ENCODE assay signal across 4 worm cellular contexts in the genomic region with DNA sequence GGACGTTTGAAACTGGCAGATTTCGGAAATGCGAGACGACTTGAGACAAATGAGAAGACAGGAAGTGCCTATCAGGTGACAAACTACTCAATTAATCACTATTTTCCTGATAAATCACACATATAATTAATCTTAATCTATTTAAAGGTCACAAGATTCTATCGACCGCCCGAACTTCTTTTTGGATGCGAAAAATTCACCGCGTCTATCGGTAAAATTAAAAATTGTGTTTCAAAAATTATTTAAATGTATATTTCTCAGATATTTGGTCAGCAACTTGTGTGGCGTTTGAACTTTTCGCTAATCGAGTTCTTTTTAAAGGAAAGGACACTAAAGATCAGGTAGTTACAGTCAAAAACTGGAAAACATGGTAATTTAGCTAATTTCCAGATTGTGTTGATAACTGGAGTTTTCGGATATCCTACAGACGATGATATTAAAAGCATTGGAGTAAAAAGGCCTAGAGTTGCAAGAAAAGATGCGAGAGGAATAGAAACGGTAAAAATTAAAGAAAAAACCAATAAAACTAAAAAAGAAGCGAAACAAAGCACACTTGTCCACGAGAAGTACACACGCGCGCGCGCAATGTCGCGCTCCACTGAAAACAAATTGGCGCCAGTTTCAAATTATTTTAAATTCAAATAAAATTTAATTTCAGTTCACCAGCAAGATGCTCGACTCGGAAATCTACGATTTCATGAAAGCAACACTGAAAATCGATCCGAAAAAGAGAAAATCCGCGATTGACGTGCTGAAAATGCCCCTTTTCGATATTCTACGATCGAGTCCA.
A peak's percentile ranks its signal among the peaks of the same experiment; 100 is the strongest.
TF ChIP-seq lines count a peak whose summit lies in the region.

No protein-coding gene starts in this region.

TF ChIP-seq in whole organism, L1 larva, 84 proteins besides CTCF, POLR2A, EP300 and RAD21 (continues in another document):
- TF ChIP-seq nhr-76 (tag; optimal IDR thresholded peaks at IDR 0.05; lab: Kevin White, UChicago), result no peak
- TF ChIP-seq pag-3 (tag; optimal IDR thresholded peaks at IDR 0.05; lab: Kevin White, UChicago; ENCODE audit: borderline replicate concordance, insufficient read depth), result no peak
- peak; percentile 20 for TF ChIP-seq nhr-71 (tag; optimal IDR thresholded peaks at IDR 0.05; lab: Kevin White, UChicago)
- no peak for TF ChIP-seq mab-9 (GFP tag; IDR thresholded peaks at IDR 0.05; lab: Robert Waterston, UW)
- TF ChIP-seq egl-27 (tag; optimal IDR thresholded peaks at IDR 0.05; lab: Kevin White, UChicago), result no peak
- TF ChIP-seq grh-1 (GFP tag; IDR thresholded peaks at IDR 0.05; lab: Robert Waterston, UW), result no peak
- peak; percentile 27 for TF ChIP-seq lin-14 (GFP tag; optimal IDR thresholded peaks at IDR 0.05; lab: Kevin White, UChicago)
- no peak for TF ChIP-seq nhr-90 (tag; optimal IDR thresholded peaks at IDR 0.05; lab: Kevin White, UChicago; ENCODE audit: poor library complexity)
- no peak for TF ChIP-seq pax-3 (tag; optimal IDR thresholded peaks at IDR 0.05; lab: Kevin White, UChicago)
- TF ChIP-seq mef-2 (tag; optimal IDR thresholded peaks at IDR 0.05; lab: Kevin White, UChicago), result no peak
- no peak for TF ChIP-seq tbx-2 (tag; optimal IDR thresholded peaks at IDR 0.05; lab: Kevin White, UChicago)
- TF ChIP-seq aly-2 (tag; optimal IDR thresholded peaks at IDR 0.05; lab: Kevin White, UChicago), result no peak
- peak in 2 of 3 experiments; percentile 34 to 65 for TF ChIP-seq dpl-1 (GFP tag; optimal IDR thresholded peaks at IDR 0.05; lab: Kevin White, UChicago)
- peak; percentile 54 to 82 for TF ChIP-seq efl-1 (optimal IDR thresholded peaks at IDR 0.05; lab: Kevin White, UChicago)
- TF ChIP-seq efl-1 (GFP tag; optimal IDR thresholded peaks at IDR 0.05 in 1 of 2; lab: Kevin White, UChicago), result peak; percentile 66 to 84
- TF ChIP-seq efl-3 (GFP tag; optimal IDR thresholded peaks at IDR 0.05; lab: Kevin White, UChicago), result no peak
- TF ChIP-seq lin-39 (tag; optimal IDR thresholded peaks at IDR 0.05; lab: Kevin White, UChicago), result peak; percentile 49
- TF ChIP-seq ceh-90 (tag; optimal IDR thresholded peaks at IDR 0.05; lab: Kevin White, UChicago), result no peak
- no peak for TF ChIP-seq alr-1 (tag; optimal IDR thresholded peaks at IDR 0.05; lab: Kevin White, UChicago; ENCODE audit: borderline replicate concordance)
- peak; percentile 15 to 64 for TF ChIP-seq lin-35 (GFP tag; optimal IDR thresholded peaks at IDR 0.05; lab: Kevin White, UChicago)

TF ChIP-seq in whole organism, L4 larva, 104 proteins besides CTCF, POLR2A, EP300 and RAD21:
- no peak for TF ChIP-seq hlh-11 (tag; optimal IDR thresholded peaks at IDR 0.05; lab: Kevin White, UChicago)
- TF ChIP-seq aha-1 (tag; lab: Kevin White, UChicago), result peak; percentile 20
- peak; percentile 10 for TF ChIP-seq dpl-1 (GFP tag; optimal IDR thresholded peaks at IDR 0.05; lab: Kevin White, UChicago)
- peak in 1 of 2 experiments; percentile 9 for TF ChIP-seq unc-62 (GFP tag; optimal IDR thresholded peaks at IDR 0.05 in 1 of 2; lab: Kevin White, UChicago)
- no peak for TF ChIP-seq unc-62 (tag; optimal IDR thresholded peaks at IDR 0.05; lab: Kevin White, UChicago)
- no peak for TF ChIP-seq nhr-102 (tag; optimal IDR thresholded peaks at IDR 0.05; lab: Kevin White, UChicago)
- TF ChIP-seq lin-38 (GFP tag; IDR thresholded peaks at IDR 0.05; lab: Robert Waterston, UW), result peak; percentile 53

TF ChIP-seq in whole organism, late embryonic, 69 proteins besides CTCF, POLR2A, EP300 and RAD21:
- TF ChIP-seq mec-3 (tag; optimal IDR thresholded peaks at IDR 0.05; lab: Kevin White, UChicago; ENCODE audit: borderline replicate concordance) (no peak), pax-1 (tag; optimal IDR thresholded peaks at IDR 0.05; lab: Kevin White, UChicago) (peak; percentile 19), hlh-8 (tag; optimal IDR thresholded peaks at IDR 0.05; lab: Kevin White, UChicago) (no peak)

TF ChIP-seq in whole organism, young adult, 124 proteins besides CTCF, POLR2A, EP300 and RAD21:
- TF ChIP-seq bed-1 (GFP tag; IDR thresholded peaks at IDR 0.05; lab: Robert Waterston, UW) (no peak), lin-35 (GFP tag; optimal IDR thresholded peaks at IDR 0.05; lab: Kevin White, UChicago) (peak in 1 of 3 experiments; percentile 26), lin-26 (GFP tag; IDR thresholded peaks at IDR 0.05; lab: Robert Waterston, UW) (no peak), xnd-1 (tag; optimal IDR thresholded peaks at IDR 0.05; lab: Kevin White, UChicago) (no peak), attf-6 (GFP tag; IDR thresholded peaks at IDR 0.05; lab: Robert Waterston, UW) (no peak), unc-62 (GFP tag; optimal IDR thresholded peaks at IDR 0.05; lab: Kevin White, UChicago) (no peak), madf-8 (GFP tag; conservative IDR thresholded peaks at IDR 0.05; lab: Robert Waterston, UW) (0 out of 2 replicates have a peak, but pooled peaks have one; percentile 33), efl-1 (GFP tag; optimal IDR thresholded peaks at IDR 0.05; lab: Kevin White, UChicago) (peak; percentile 57), him-1 (tag; optimal IDR thresholded peaks at IDR 0.05; lab: Kevin White, UChicago) (no peak), nhr-179 (tag; optimal IDR thresholded peaks at IDR 0.05; lab: Kevin White, UChicago) (no peak), unc-130 (GFP tag; optimal IDR thresholded peaks at IDR 0.05; lab: Kevin White, UChicago) (no peak), tlf-1 (GFP tag; optimal IDR thresholded peaks at IDR 0.05; lab: Kevin White, UChicago) (no peak), snpc-1.1 (tag; optimal IDR thresholded peaks at IDR 0.05; lab: Kevin White, UChicago; ENCODE audit: insufficient read depth) (no peak), egl-44 (GFP tag; IDR thresholded peaks at IDR 0.05; lab: Robert Waterston, UW) (no peak), egrh-3 (GFP tag; IDR thresholded peaks at IDR 0.05; lab: Robert Waterston, UW) (no peak), mxl-1 (tag; optimal IDR thresholded peaks at IDR 0.05; lab: Kevin White, UChicago) (no peak), F52B5.7 (tag; optimal IDR thresholded peaks at IDR 0.05; lab: Kevin White, UChicago) (no peak), nhr-90 (tag; optimal IDR thresholded peaks at IDR 0.05; lab: Kevin White, UChicago) (no peak), nfyb-1 (GFP tag; IDR thresholded peaks at IDR 0.05; lab: Robert Waterston, UW) (0 out of 2 replicates have a peak, but pooled peaks have one; percentile 17), lin-54 (GFP tag; optimal IDR thresholded peaks at IDR 0.05; lab: Kevin White, UChicago) (peak; percentile 75), zfh-2 (GFP tag; conservative IDR thresholded peaks at IDR 0.05; lab: Robert Waterston, UW) (no peak), ztf-18 (tag; optimal IDR thresholded peaks at IDR 0.05; lab: Kevin White, UChicago) (no peak), lsl-1 (GFP tag; optimal IDR thresholded peaks at IDR 0.05; lab: Kevin White, UChicago) (peak; percentile 39), snpc-3.4 (tag; optimal IDR thresholded peaks at IDR 0.05; lab: Kevin White, UChicago) (no peak), lag-1 (GFP tag; IDR thresholded peaks at IDR 0.05; lab: Robert Waterston, UW) (no peak), dpl-1 (GFP tag; optimal IDR thresholded peaks at IDR 0.05; lab: Kevin White, UChicago) (peak; percentile 18), aptf-3 (GFP tag; IDR thresholded peaks at IDR 0.05; lab: Robert Waterston, UW) (no peak), F57A8.1 (GFP tag; optimal IDR thresholded peaks at IDR 0.05; lab: Kevin White, UChicago) (no peak), nfya-1 (tag; optimal IDR thresholded peaks at IDR 0.05; lab: Kevin White, UChicago; ENCODE audit: borderline replicate concordance, insufficient read depth) (no peak), let-526 (GFP tag; IDR thresholded peaks at IDR 0.05; lab: Robert Waterston, UW) (no peak), aptf-2 (GFP tag; conservative IDR thresholded peaks at IDR 0.05; lab: Robert Waterston, UW) (no peak), mcd-1 (GFP tag; IDR thresholded peaks at IDR 0.05; lab: Robert Waterston, UW) (peak; percentile 57), madf-6 (GFP tag; IDR thresholded peaks at IDR 0.05; lab: Robert Waterston, UW) (peak; percentile 63), hmg-1.2 (GFP tag; IDR thresholded peaks at IDR 0.05; lab: Robert Waterston, UW) (no peak), K11D2.4 (GFP tag; IDR thresholded peaks at IDR 0.05; lab: Robert Waterston, UW) (no peak), cebp-2 (GFP tag; IDR thresholded peaks at IDR 0.05; lab: Robert Waterston, UW) (no peak), F33H1.4 (GFP tag; IDR thresholded peaks at IDR 0.05; lab: Robert Waterston, UW) (peak; percentile 54)
